Worm (Caenorhabditis elegans) whole organism, L1 larva: ENCODE data around the gene acs-15.
A peak's percentile ranks its signal among the peaks of the same experiment; 100 is the strongest.
"Not testable (repeated sequence)": the region's sequence is repeated elsewhere in the genome, so short reads cannot be mapped to it uniquely, and the experiment has no call there.

Experiments
- elt-2 ChIP-seq: sonication (generic microtip); optimal IDR thresholded peaks from 2 replicates; lab custom pipeline; 2016; ENCODE audit warnings: missing genetic modification characterization, mild to moderate bottlenecking, inconsistent platforms, missing compliant biosample characterization, missing genetic modification reagents
- fos-1 ChIP-seq: fragments of 150-350 bp; optimal IDR thresholded peaks from 2 replicates; lab custom pipeline; 2014; ENCODE audit warnings: missing biosample characterization, missing genetic modification characterization
- lin-15B ChIP-seq: fragments of 150-350 bp; sonication (generic microtip); optimal IDR thresholded peaks from 3 replicates; lab custom pipeline; 2014; ENCODE audit warnings: missing biosample characterization, missing genetic modification characterization
- lin-39 ChIP-seq: fragments of 150-350 bp; optimal IDR thresholded peaks from 2 replicates; lab custom pipeline; 2014; ENCODE audit warnings: missing biosample characterization, missing genetic modification reagents, missing genetic modification characterization
- nhr-11 ChIP-seq: fragments of 150-350 bp; optimal IDR thresholded peaks from 2 replicates; lab custom pipeline; 2014; ENCODE audit warnings: missing biosample characterization, missing genetic modification characterization
- nhr-19 ChIP-seq: fragments of 200-800 bp; sonication (Bioruptor generic); conservative IDR thresholded peaks from 2 replicates; pipeline ENCODE4 v1.3.6; 2022; ENCODE audit warnings: missing genetic modification characterization, missing compliant biosample characterization
- skn-1 ChIP-seq: fragments of 150-350 bp; optimal IDR thresholded peaks from 2 replicates; lab custom pipeline; 2014; ENCODE audit warnings: missing biosample characterization, missing genetic modification characterization
- snpc-4 ChIP-seq: fragments of 150-350 bp; optimal IDR thresholded peaks from 2 replicates; lab custom pipeline; 2014; ENCODE audit warnings: missing biosample characterization, missing genetic modification characterization
- sox-4 ChIP-seq: sonication (generic microtip); optimal IDR thresholded peaks from 2 replicates; lab custom pipeline; 2016; ENCODE audit warnings: missing genetic modification characterization, missing compliant biosample characterization
- unc-30 ChIP-seq: sonication (generic microtip); optimal IDR thresholded peaks from 2 replicates; lab custom pipeline; 2017; ENCODE audit warnings: missing biosample characterization, missing genetic modification characterization
- ztf-11 ChIP-seq, 2 experiments: sonication (generic microtip); optimal IDR thresholded peaks; 2 replicates each; lab custom pipeline; 2016 to 2017; ENCODE audit warnings: missing genetic modification characterization in 2 of 2, missing biosample characterization in 1 of 2, missing compliant biosample characterization in 1 of 2

DNA sequence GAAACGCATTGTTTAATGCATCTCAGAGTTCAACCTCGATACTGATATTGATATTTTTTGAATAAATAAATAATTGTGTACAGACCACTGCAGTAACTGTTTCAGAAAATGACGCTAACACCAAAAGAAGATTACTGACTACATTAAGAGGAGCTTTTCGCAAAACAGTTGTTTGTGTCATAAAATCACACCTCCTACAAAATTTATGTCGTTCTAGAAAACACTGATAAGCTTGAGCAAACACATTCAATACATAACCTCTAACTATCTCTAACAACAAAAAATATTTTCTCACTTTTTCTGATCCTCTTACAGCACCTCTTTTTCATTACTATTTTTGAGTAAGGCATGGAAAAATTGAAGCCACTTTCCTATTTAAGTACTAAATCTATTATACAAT, 21.8 kb downstream of the acs-15 start, which contains the start of gene fbxc-7:
- TF ChIP-seq ztf-11 (tag; optimal IDR thresholded peaks at IDR 0.05; lab: Kevin White, UChicago); lin-15B (tag; lab: Kevin White, UChicago); fos-1 (tag; lab: Kevin White, UChicago); nhr-19 (GFP tag; lab: Robert Waterston, UW); snpc-4; lin-39 (tag; lab: Kevin White, UChicago); unc-30; sox-4 (tag; lab: Kevin White, UChicago); skn-1 (tag; lab: Kevin White, UChicago); nhr-11: not testable (repeated sequence)
- peak; percentile 15 for TF ChIP-seq elt-2 (tag; lab: Kevin White, UChicago)
